Worm (Caenorhabditis elegans): ENCODE measurements around the gene egl-2.

egl-2 gene

DNA sequence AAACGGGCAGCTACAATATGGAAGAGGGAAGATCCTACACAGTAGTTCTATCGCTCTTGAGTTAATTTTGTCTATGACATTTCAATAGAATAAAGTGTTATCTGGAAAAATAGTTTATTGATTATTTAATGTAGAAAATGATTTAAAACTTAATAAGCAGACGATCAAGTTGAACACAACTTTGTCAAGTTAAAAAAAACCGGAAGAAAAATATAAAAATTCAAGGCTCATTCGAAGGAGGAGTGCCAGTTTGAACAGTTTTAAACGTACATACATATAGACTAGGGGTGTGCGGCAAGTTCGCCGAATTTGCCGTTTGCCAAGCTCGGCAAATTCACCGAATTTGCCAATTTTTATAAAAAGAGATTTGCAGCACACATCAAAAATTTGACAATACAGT lies at the start of gene egl-2:
Gene egl-2, minus strand, starts transcription at position 101 of the 400 bp plus-strand sequence.
- TF ChIP-seq F37D6.2 (tag; optimal IDR thresholded peaks at IDR 0.05) (no peak), D1046.2 (GFP tag; IDR thresholded peaks at IDR 0.05) (no peak), saeg-2 (GFP tag; IDR thresholded peaks at IDR 0.05) (no peak), ceh-62 (tag; optimal IDR thresholded peaks at IDR 0.05) (no peak), F10B5.3 (tag; optimal IDR thresholded peaks at IDR 0.05) (no peak), nhr-28 (tag; optimal IDR thresholded peaks at IDR 0.05) (no peak), lir-3 (tag; optimal IDR thresholded peaks at IDR 0.05) (no peak), R02D3.7 (tag; optimal IDR thresholded peaks at IDR 0.05) (no peak), jun-1 (tag; optimal IDR thresholded peaks at IDR 0.05) (no peak), ceh-28 (tag; optimal IDR thresholded peaks at IDR 0.05) (no peak), pqm-1 (tag; optimal IDR thresholded peaks at IDR 0.05) (no peak), mxl-2 (GFP tag; conservative IDR thresholded peaks at IDR 0.05) (no peak), ZK546.5 (tag; optimal IDR thresholded peaks at IDR 0.05) (no peak), set-16 (GFP tag; IDR thresholded peaks at IDR 0.05) (no peak), Y75B8A.6 (GFP tag; IDR thresholded peaks at IDR 0.05) (no peak), nhr-10 (tag; optimal IDR thresholded peaks at IDR 0.05) (no peak), nhr-76 (tag; optimal IDR thresholded peaks at IDR 0.05) (no peak), lsy-2 (tag; optimal IDR thresholded peaks at IDR 0.05) (no peak), hmg-1.1 (GFP tag; IDR thresholded peaks at IDR 0.05) (no peak), F49E8.2 (tag; optimal IDR thresholded peaks at IDR 0.05; ENCODE audit: borderline replicate concordance) (no peak)

DNA sequence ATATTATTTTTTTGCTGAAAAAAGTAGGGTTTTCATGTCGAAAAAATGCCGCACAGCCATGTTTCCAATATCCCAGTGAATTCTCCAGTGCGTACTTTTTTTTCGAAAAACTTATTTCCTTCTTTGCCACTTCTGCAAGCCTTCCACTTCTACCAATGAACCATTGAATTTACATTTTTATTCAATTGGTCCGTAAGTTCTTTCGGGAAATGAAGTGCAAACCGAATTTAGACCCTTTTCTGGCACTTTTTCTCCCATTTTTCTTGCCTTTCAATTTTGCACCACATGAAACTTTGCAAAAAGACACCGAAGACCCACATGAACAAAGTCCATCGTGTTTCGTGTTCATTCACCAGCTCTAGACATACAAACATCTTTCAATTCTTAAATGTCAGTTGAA lies 43.6 kb upstream of the egl-2 start:
- TF ChIP-seq mes-2 (tag; optimal IDR thresholded peaks at IDR 0.05; ENCODE audit: poor library complexity, severe bottlenecking) (no peak), ctbp-1 (GFP tag; IDR thresholded peaks at IDR 0.05) (no peak), nhr-76 (tag; optimal IDR thresholded peaks at IDR 0.05) (no peak), aha-1 (tag) (no peak), nhr-237 (tag; optimal IDR thresholded peaks at IDR 0.05) (no peak), ceh-32 (tag; optimal IDR thresholded peaks at IDR 0.05; ENCODE audit: poor library complexity) (no peak)

DNA sequence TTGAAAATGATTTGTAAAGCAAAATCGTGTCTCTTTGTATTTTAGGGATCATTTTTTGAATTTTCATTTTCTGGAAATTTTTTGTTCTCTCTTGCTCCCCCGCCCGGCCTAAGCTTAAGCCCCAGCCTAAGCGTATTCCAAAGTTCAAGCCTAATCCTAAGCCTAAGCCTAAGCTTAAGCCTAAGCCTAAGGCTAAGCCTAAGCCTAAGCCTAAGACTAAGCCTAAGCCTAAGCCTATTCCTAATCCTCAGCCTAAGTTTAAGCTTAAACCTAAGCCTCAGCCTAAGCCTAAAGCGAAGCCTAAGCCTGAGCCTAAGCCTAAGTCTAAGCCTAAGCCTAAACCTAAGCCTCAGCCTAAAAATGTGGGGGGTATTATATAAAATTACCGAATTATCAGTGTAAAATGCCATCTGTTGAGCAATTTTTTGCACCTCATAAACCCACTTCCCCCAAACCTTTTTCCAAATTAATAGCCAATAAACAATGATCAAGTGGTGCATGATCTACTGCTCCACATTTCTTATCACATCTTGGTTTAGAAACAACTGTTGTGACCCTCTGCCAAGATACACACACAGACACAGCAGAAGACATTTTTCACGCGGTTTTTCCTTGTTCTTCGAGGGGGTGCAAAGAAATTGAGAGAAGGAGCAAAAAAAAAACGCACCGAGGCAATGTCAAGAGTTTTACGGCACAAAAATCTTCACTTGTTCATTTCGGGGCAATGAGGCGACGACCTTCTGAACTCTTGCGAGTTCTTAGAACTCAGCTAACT lies 42.3 kb upstream of the egl-2 start:
- TF ChIP-seq zip-11 (GFP tag; IDR thresholded peaks at IDR 0.05) (no peak), Y75B8A.6 (GFP tag; IDR thresholded peaks at IDR 0.05) (no peak), nhr-28 (tag; optimal IDR thresholded peaks at IDR 0.05) (no peak), egl-27 (tag; optimal IDR thresholded peaks at IDR 0.05) (no peak), nhr-77 (tag; optimal IDR thresholded peaks at IDR 0.05) (no peak), unc-62 (GFP tag; optimal IDR thresholded peaks at IDR 0.05 in 1 of 2) (peak in 1 of 2 experiments; percentile 90), unc-62 (tag; optimal IDR thresholded peaks at IDR 0.05) (no peak)

DNA sequence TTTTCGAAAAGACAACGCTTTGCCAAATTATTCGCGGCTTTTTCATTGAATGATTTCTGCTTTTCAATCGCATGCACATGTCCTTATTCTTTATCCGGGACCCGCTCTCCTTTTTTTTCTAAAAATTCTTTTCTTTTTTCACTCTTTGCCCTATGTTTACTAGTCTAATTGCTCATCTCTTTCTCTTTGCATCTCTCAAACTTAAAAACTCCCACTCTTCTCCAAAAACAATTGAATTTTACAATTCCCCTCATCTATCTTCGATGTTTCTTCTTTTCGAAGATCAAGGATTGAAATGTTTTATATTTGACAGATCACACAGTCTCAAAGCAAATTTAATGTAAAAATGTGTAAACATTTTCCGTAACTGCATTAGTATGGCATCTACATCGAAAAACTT lies 38.6 kb upstream of the egl-2 start:
- TF ChIP-seq madf-5 (GFP tag; IDR thresholded peaks at IDR 0.05), result no peak
- TF ChIP-seq fkh-10 (GFP tag; optimal IDR thresholded peaks at IDR 0.05), result peak; percentile 41
- no peak for TF ChIP-seq nhr-76 (tag; optimal IDR thresholded peaks at IDR 0.05)
- TF ChIP-seq spr-1 (tag; optimal IDR thresholded peaks at IDR 0.05), result no peak
- no peak for TF ChIP-seq saeg-2 (GFP tag; IDR thresholded peaks at IDR 0.05)
- no peak for TF ChIP-seq snpc-4 (tag; optimal IDR thresholded peaks at IDR 0.05)
- no peak for TF ChIP-seq zfp-2 (tag; optimal IDR thresholded peaks at IDR 0.05)
- TF ChIP-seq jun-1 (tag; optimal IDR thresholded peaks at IDR 0.05), result no peak

DNA sequence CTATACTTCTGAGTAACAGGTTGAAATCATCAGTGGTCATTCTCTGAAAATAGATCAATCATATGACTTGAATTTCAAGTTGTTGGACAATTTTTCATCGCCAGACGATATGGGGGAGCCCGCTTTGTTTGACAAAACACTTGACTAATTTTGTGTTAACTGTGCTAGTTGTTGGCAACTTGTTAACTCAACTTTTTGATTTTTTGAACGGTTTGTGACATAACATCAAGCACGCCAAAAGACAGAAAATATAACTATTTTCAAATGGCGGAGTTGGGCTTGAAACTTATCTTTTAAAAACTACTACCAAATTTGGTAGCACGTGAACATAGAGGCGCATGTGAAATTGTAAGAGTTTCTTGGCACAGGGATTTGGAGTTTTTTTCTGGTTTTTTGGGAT lies 36.8 kb upstream of the egl-2 start:
- TF ChIP-seq unc-62 (GFP tag; optimal IDR thresholded peaks at IDR 0.05 in 1 of 2) (peak in 1 of 2 experiments; percentile 94), unc-62 (tag; optimal IDR thresholded peaks at IDR 0.05) (no peak), tag-97 (GFP tag; IDR thresholded peaks at IDR 0.05) (no peak)
